Worm (Caenorhabditis elegans): ENCODE results near the gene cdh-7.
A peak's percentile ranks its signal among the peaks of the same experiment; 100 is the strongest.

cdh-7 gene

DNA sequence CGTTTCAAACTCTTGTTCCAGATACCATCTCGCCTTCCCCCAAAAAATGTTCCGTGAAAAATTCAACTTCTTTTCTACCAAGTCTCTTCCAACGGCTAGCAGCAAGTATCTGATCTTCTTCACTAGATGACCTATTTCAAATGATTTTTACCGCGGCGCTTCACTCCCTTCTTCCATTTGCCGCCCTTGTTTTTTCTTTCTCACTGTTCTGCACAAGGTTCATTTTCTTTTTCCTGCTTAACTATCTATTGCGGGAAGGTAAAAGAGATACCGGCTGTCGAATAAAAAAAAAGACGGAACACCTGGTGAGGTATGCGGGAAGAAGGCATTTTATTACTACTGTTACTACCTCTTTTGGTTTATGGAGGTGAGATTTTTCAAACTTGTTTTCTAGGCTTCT is at the start of gene cdh-7:
Gene cdh-7, plus strand, starts transcription at position 214 of the 400 bp plus-strand sequence.
- TF ChIP-seq nhr-23 (tag; optimal IDR thresholded peaks at IDR 0.05), result peak; percentile 18
- TF ChIP-seq unc-39 (tag; optimal IDR thresholded peaks at IDR 0.05), result no peak

DNA sequence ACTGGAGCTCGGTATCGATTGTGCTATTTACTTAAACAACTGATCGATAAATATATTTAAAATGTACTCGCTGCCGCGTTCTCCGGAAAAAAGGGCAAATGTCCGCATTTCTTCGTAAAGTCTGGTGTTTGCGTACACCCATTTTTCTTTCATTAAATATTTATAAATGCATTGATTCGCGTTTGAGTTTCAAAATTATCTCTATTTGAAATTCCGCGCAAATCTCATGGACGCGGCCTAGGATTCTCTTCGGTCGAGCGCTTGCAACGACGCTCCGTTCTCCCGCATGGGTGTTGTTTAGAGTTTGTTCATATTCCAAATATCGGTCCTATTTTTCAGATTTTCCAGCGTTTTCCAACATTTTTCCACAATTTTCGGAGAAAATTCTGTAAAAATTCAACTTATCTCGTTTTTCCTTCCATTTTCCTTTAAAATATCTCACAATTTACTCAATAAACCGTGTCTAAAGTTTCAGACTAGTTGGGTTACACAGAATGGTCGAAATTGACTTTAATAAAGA is 48.0 kb upstream of the cdh-7 start, which contains the start of gene eif-3.B:
Gene eif-3.B, plus strand, starts transcription at position 470 of the 520 bp plus-strand sequence.
- peak; percentile 84 for TF ChIP-seq skn-1 (tag; optimal IDR thresholded peaks at IDR 0.05)
- no peak for TF ChIP-seq nhr-237 (tag; optimal IDR thresholded peaks at IDR 0.05)
- TF ChIP-seq ztf-4 (tag; optimal IDR thresholded peaks at IDR 0.05), result peak; percentile 31
- TF ChIP-seq daf-12 (tag; optimal IDR thresholded peaks at IDR 0.05), result no peak
- peak; percentile 14 for TF ChIP-seq pqm-1 (tag; optimal IDR thresholded peaks at IDR 0.05)
- TF ChIP-seq R02D3.7 (tag; optimal IDR thresholded peaks at IDR 0.05), result peak; percentile 70
- TF ChIP-seq aly-2 (tag; optimal IDR thresholded peaks at IDR 0.05), result no peak
- TF ChIP-seq snpc-4 (tag; optimal IDR thresholded peaks at IDR 0.05), result peak; percentile 96
- peak; percentile 74 for TF ChIP-seq lsy-12 (tag; optimal IDR thresholded peaks at IDR 0.05)
- peak; percentile 63 for TF ChIP-seq ceh-82 (tag; optimal IDR thresholded peaks at IDR 0.05)
- no peak for TF ChIP-seq ztf-11 (tag; optimal IDR thresholded peaks at IDR 0.05)
- peak; percentile 89 for TF ChIP-seq ceh-28 (tag; optimal IDR thresholded peaks at IDR 0.05)
- no peak for TF ChIP-seq egl-27 (tag; optimal IDR thresholded peaks at IDR 0.05)
- peak; percentile 91 for TF ChIP-seq egl-5 (tag; optimal IDR thresholded peaks at IDR 0.05)
- TF ChIP-seq pha-4 (tag; optimal IDR thresholded peaks at IDR 0.05), result peak; percentile 98
- TF ChIP-seq unc-62 (GFP tag; optimal IDR thresholded peaks at IDR 0.05), result no peak
- peak; percentile 83 for TF ChIP-seq lin-39 (tag; optimal IDR thresholded peaks at IDR 0.05)
- peak; percentile 63 for TF ChIP-seq jun-1 (tag; optimal IDR thresholded peaks at IDR 0.05)
- no peak for TF ChIP-seq mml-1 (tag; optimal IDR thresholded peaks at IDR 0.05)
- TF ChIP-seq nhr-25 (tag; optimal IDR thresholded peaks at IDR 0.05), result peak; percentile 86
- TF ChIP-seq nfya-1 (tag; optimal IDR thresholded peaks at IDR 0.05; ENCODE audit: insufficient read depth), result peak; percentile 94
- no peak for TF ChIP-seq nhr-28 (tag; optimal IDR thresholded peaks at IDR 0.05)
- TF ChIP-seq nhr-43 (tag; optimal IDR thresholded peaks at IDR 0.05; ENCODE audit: poor library complexity, severe bottlenecking), result peak; percentile 91
- TF ChIP-seq lin-15B (tag; optimal IDR thresholded peaks at IDR 0.05), result peak; percentile 96
- TF ChIP-seq eor-1 (tag; optimal IDR thresholded peaks at IDR 0.05), result no peak
- TF ChIP-seq nhr-23 (tag; optimal IDR thresholded peaks at IDR 0.05), result peak; percentile 92
- no peak for TF ChIP-seq elt-1 (tag; optimal IDR thresholded peaks at IDR 0.05)
- peak; percentile 85 for TF ChIP-seq nhr-77 (tag; optimal IDR thresholded peaks at IDR 0.05)
- peak; percentile 59 for TF ChIP-seq tbx-2 (tag; optimal IDR thresholded peaks at IDR 0.05)
- peak; percentile 55 for TF ChIP-seq fkh-10 (GFP tag; optimal IDR thresholded peaks at IDR 0.05)
- TF ChIP-seq ZK546.5 (tag; optimal IDR thresholded peaks at IDR 0.05), result no peak
- no peak for TF ChIP-seq ceh-9 (tag; optimal IDR thresholded peaks at IDR 0.05)
- no peak for TF ChIP-seq ama-1 (optimal IDR thresholded peaks at IDR 0.05)
- TF ChIP-seq sea-2 (GFP tag; optimal IDR thresholded peaks at IDR 0.05), result no peak
- peak; percentile 62 for TF ChIP-seq hmg-11 (tag; optimal IDR thresholded peaks at IDR 0.05)
- no peak for TF ChIP-seq unc-39 (tag; optimal IDR thresholded peaks at IDR 0.05)
- peak; percentile 60 for TF ChIP-seq elt-2 (tag; optimal IDR thresholded peaks at IDR 0.05)
- no peak for TF ChIP-seq nhr-12 (tag; optimal IDR thresholded peaks at IDR 0.05)

ce11 chrII:14798047-14798522 is 44.9 kb upstream of the cdh-7 start, which contains the start of gene tbc-20:
Gene tbc-20 (plus strand): TSS chrII:14798472.
- peak; percentile 29 for TF ChIP-seq hmg-11 (tag; optimal IDR thresholded peaks at IDR 0.05)
- no peak for TF ChIP-seq fkh-10 (GFP tag; optimal IDR thresholded peaks at IDR 0.05)
- TF ChIP-seq ztf-11 (tag; optimal IDR thresholded peaks at IDR 0.05), result no peak
- no peak for TF ChIP-seq mdl-1 (tag; optimal IDR thresholded peaks at IDR 0.05)
- peak; percentile 8 for TF ChIP-seq nhr-23 (tag; optimal IDR thresholded peaks at IDR 0.05)
- TF ChIP-seq ceh-28 (tag; optimal IDR thresholded peaks at IDR 0.05), result no peak
- peak; percentile 8 for TF ChIP-seq elt-2 (tag; optimal IDR thresholded peaks at IDR 0.05)
- no peak for TF ChIP-seq nhr-11 (tag; optimal IDR thresholded peaks at IDR 0.05)
- no peak for TF ChIP-seq nhr-28 (tag; optimal IDR thresholded peaks at IDR 0.05)
- TF ChIP-seq nfya-1 (tag; optimal IDR thresholded peaks at IDR 0.05; ENCODE audit: insufficient read depth), result peak; percentile 15
- TF ChIP-seq tbx-2 (tag; optimal IDR thresholded peaks at IDR 0.05), result no peak
- TF ChIP-seq mml-1 (tag; optimal IDR thresholded peaks at IDR 0.05), result no peak
- no peak for TF ChIP-seq nhr-25 (tag; optimal IDR thresholded peaks at IDR 0.05)
- no peak for TF ChIP-seq sea-2 (GFP tag; optimal IDR thresholded peaks at IDR 0.05)
- no peak for TF ChIP-seq jun-1 (tag; optimal IDR thresholded peaks at IDR 0.05)
- peak; percentile 40 for TF ChIP-seq snpc-4 (tag; optimal IDR thresholded peaks at IDR 0.05)
- no peak for TF ChIP-seq ama-1 (optimal IDR thresholded peaks at IDR 0.05)
- no peak for TF ChIP-seq zag-1 (tag; optimal IDR thresholded peaks at IDR 0.05)
- TF ChIP-seq eor-1 (tag; optimal IDR thresholded peaks at IDR 0.05), result no peak
- no peak for TF ChIP-seq lsy-12 (tag; optimal IDR thresholded peaks at IDR 0.05)
- no peak for TF ChIP-seq nhr-237 (tag; optimal IDR thresholded peaks at IDR 0.05)
- TF ChIP-seq ceh-9 (tag; optimal IDR thresholded peaks at IDR 0.05), result no peak
- no peak for TF ChIP-seq elt-1 (tag; optimal IDR thresholded peaks at IDR 0.05)
- TF ChIP-seq aly-2 (tag; optimal IDR thresholded peaks at IDR 0.05), result no peak
- no peak for TF ChIP-seq ztf-4 (tag; optimal IDR thresholded peaks at IDR 0.05)
- no peak for TF ChIP-seq R02D3.7 (tag; optimal IDR thresholded peaks at IDR 0.05)
- TF ChIP-seq nhr-76 (tag; optimal IDR thresholded peaks at IDR 0.05), result no peak
- TF ChIP-seq pha-4 (tag; optimal IDR thresholded peaks at IDR 0.05), result peak; percentile 57
- TF ChIP-seq ZK546.5 (tag; optimal IDR thresholded peaks at IDR 0.05), result no peak
- TF ChIP-seq egl-5 (tag; optimal IDR thresholded peaks at IDR 0.05), result no peak
- TF ChIP-seq skn-1 (tag; optimal IDR thresholded peaks at IDR 0.05), result peak; percentile 24
- no peak for TF ChIP-seq ceh-82 (tag; optimal IDR thresholded peaks at IDR 0.05)
- TF ChIP-seq fos-1 (tag; optimal IDR thresholded peaks at IDR 0.05), result no peak
- TF ChIP-seq egl-27 (tag; optimal IDR thresholded peaks at IDR 0.05), result no peak
- no peak for TF ChIP-seq nhr-12 (tag; optimal IDR thresholded peaks at IDR 0.05)
- peak; percentile 10 for TF ChIP-seq nhr-43 (tag; optimal IDR thresholded peaks at IDR 0.05; ENCODE audit: poor library complexity, severe bottlenecking)
- no peak for TF ChIP-seq lin-15B (tag; optimal IDR thresholded peaks at IDR 0.05)
- TF ChIP-seq unc-62 (GFP tag; optimal IDR thresholded peaks at IDR 0.05), result no peak
- TF ChIP-seq nhr-67 (tag; optimal IDR thresholded peaks at IDR 0.05), result no peak

Measured in whole organism, L3 larva.